Worm (Caenorhabditis elegans) whole organism, L1 larva: ENCODE results near the gene nhr-125.

Source experiments
- C34B4.2 ChIP-seq: sonication (generic microtip); optimal IDR thresholded peaks from 2 replicates; lab custom pipeline; 2017; ENCODE audit warnings: mild to moderate bottlenecking, missing genetic modification characterization, missing compliant biosample characterization
- F16B12.6 ChIP-seq: fragments of 150-350 bp; optimal IDR thresholded peaks from 2 replicates; lab custom pipeline; 2014; ENCODE audit warnings: missing biosample characterization, missing genetic modification characterization
- alr-1 ChIP-seq: fragments of 200-800 bp; sonication (Bioruptor generic); optimal IDR thresholded peaks from 2 replicates; lab custom pipeline; 2018; ENCODE audit warnings: borderline replicate concordance, mild to moderate bottlenecking, missing genetic modification characterization, missing compliant biosample characterization
- aly-2 ChIP-seq: fragments of 150-350 bp; optimal IDR thresholded peaks from 2 replicates; lab custom pipeline; 2014; ENCODE audit warnings: missing biosample characterization, missing genetic modification characterization
- ama-1 ChIP-seq: fragments of 150-350 bp; optimal IDR thresholded peaks from 2 replicates; lab custom pipeline; 2014
- ceh-8 ChIP-seq: fragments of 200-800 bp; sonication (Bioruptor generic); optimal IDR thresholded peaks from 2 replicates; lab custom pipeline; 2018; ENCODE audit warnings: mild to moderate bottlenecking, missing genetic modification characterization, moderate library complexity, missing compliant biosample characterization
- ceh-82 ChIP-seq, 3 experiments: fragments of 150-350 bp in 1 of 3; sonication (generic microtip) in 2 of 3; optimal IDR thresholded peaks; 2 replicates each; lab custom pipeline; 2014 to 2017; ENCODE audit warnings: missing biosample characterization in 3 of 3, missing genetic modification characterization in 3 of 3
- ceh-88 ChIP-seq: fragments of 200-800 bp; sonication (Bioruptor generic); IDR thresholded peaks from 2 replicates; pipeline ENCODE4 v1.3.6; 2022; ENCODE audit warnings: missing genetic modification characterization, missing compliant biosample characterization
- ceh-90 ChIP-seq: sonication (generic microtip); optimal IDR thresholded peaks from 2 replicates; lab custom pipeline; 2016; ENCODE audit warnings: missing genetic modification characterization, missing compliant biosample characterization
- dpl-1 ChIP-seq, 3 experiments: fragments of 150-350 bp in 2 of 3; sonication (generic microtip) in 1 of 3; optimal IDR thresholded peaks; 2 replicates each; lab custom pipeline; 2014 to 2017; ENCODE audit warnings: missing biosample characterization in 3 of 3, missing genetic modification characterization in 3 of 3, missing genetic modification reagents in 3 of 3
- dsc-1 ChIP-seq: sonication (generic microtip); optimal IDR thresholded peaks from 2 replicates; lab custom pipeline; 2016; ENCODE audit warnings: mild to moderate bottlenecking, missing genetic modification characterization, missing compliant biosample characterization
- efl-1 ChIP-seq, 4 experiments: fragments of 150-350 bp; optimal IDR thresholded peaks in 3 of 4; peaks in 1 of 4; 1 replicate in 1 of 4; 2 replicates in 3 of 4; lab custom pipeline; 2014; ENCODE audit warnings: missing biosample characterization in 2 of 4, missing genetic modification characterization in 2 of 4, missing genetic modification reagents in 2 of 4
- egl-27 ChIP-seq, 2 experiments: fragments of 150-350 bp in 1 of 2; sonication (generic microtip); optimal IDR thresholded peaks; 3 replicates each; lab custom pipeline; 2017 to 2018; ENCODE audit warnings: missing biosample characterization in 2 of 2, missing genetic modification characterization in 2 of 2, missing genetic modification reagents in 2 of 2
- elt-3 ChIP-seq, 6 experiments: fragments of 150-350 bp in 1 of 6; sonication (generic microtip); optimal IDR thresholded peaks; 2 replicates each; lab custom pipeline; 2017 to 2018; ENCODE audit warnings: missing biosample characterization in 6 of 6, missing genetic modification characterization in 6 of 6, inconsistent platforms in 1 of 6
- ets-5 ChIP-seq: fragments of 200-800 bp; sonication (Bioruptor generic); IDR thresholded peaks from 2 replicates; pipeline ENCODE4 v1.3.6; 2022; ENCODE audit warnings: missing genetic modification characterization, missing compliant biosample characterization
- fkh-10 ChIP-seq: sonication (generic microtip); optimal IDR thresholded peaks from 2 replicates; lab custom pipeline; 2017; ENCODE audit warnings: missing biosample characterization, missing genetic modification reagents, missing genetic modification characterization
- fkh-8 ChIP-seq: sonication (generic microtip); optimal IDR thresholded peaks from 2 replicates; lab custom pipeline; 2016; ENCODE audit warnings: mild to moderate bottlenecking, missing genetic modification characterization, missing compliant biosample characterization
- fos-1 ChIP-seq: fragments of 150-350 bp; optimal IDR thresholded peaks from 2 replicates; lab custom pipeline; 2014; ENCODE audit warnings: missing biosample characterization, missing genetic modification characterization
- grh-1 ChIP-seq: fragments of 200-800 bp; sonication (Bioruptor generic); IDR thresholded peaks from 2 replicates; pipeline ENCODE4 v1.3.6; 2022; ENCODE audit warnings: missing genetic modification reagents, missing genetic modification characterization, missing compliant biosample characterization
- hlh-17 ChIP-seq: fragments of 200-800 bp; sonication (Bioruptor generic); optimal IDR thresholded peaks from 2 replicates; lab custom pipeline; 2018; ENCODE audit warnings: missing genetic modification characterization, mild to moderate bottlenecking, missing compliant biosample characterization, moderate library complexity, borderline replicate concordance
- irx-1 ChIP-seq: sonication (generic microtip); optimal IDR thresholded peaks from 2 replicates; lab custom pipeline; 2016; ENCODE audit warnings: missing genetic modification characterization, missing compliant biosample characterization
- jun-1 ChIP-seq: fragments of 150-350 bp; optimal IDR thresholded peaks from 2 replicates; lab custom pipeline; 2014; ENCODE audit warnings: missing biosample characterization, missing genetic modification reagents, missing genetic modification characterization
- lin-13 ChIP-seq: fragments of 150-350 bp; optimal IDR thresholded peaks from 2 replicates; lab custom pipeline; 2014; ENCODE audit warnings: missing biosample characterization, missing genetic modification reagents, missing genetic modification characterization
- lin-14 ChIP-seq: fragments of 200-800 bp; sonication (Bioruptor generic); optimal IDR thresholded peaks from 2 replicates; lab custom pipeline; 2018; ENCODE audit warnings: mild to moderate bottlenecking, missing genetic modification characterization, moderate library complexity, missing compliant biosample characterization
- lin-39 ChIP-seq: fragments of 150-350 bp; optimal IDR thresholded peaks from 2 replicates; lab custom pipeline; 2014; ENCODE audit warnings: missing biosample characterization, missing genetic modification reagents, missing genetic modification characterization
- lir-3 ChIP-seq: sonication (generic microtip); optimal IDR thresholded peaks from 2 replicates; lab custom pipeline; 2016; ENCODE audit warnings: mild to moderate bottlenecking, missing genetic modification characterization, moderate library complexity, missing compliant biosample characterization; ENCODE audit not compliant: poor library complexity
- lsy-2 ChIP-seq, 2 experiments: fragments of 150-350 bp; optimal IDR thresholded peaks; 2 replicates each; lab custom pipeline; 2014; ENCODE audit warnings: missing biosample characterization in 2 of 2, missing genetic modification characterization in 2 of 2
- mab-9 ChIP-seq: fragments of 200-800 bp; sonication (Bioruptor generic); IDR thresholded peaks from 2 replicates; pipeline ENCODE4 v1.3.6; 2022; ENCODE audit warnings: missing genetic modification reagents, missing genetic modification characterization, missing compliant biosample characterization
- mdl-1 ChIP-seq, 2 experiments: fragments of 150-350 bp; optimal IDR thresholded peaks; 2 replicates each; lab custom pipeline; 2014 to 2017; ENCODE audit warnings: missing biosample characterization in 2 of 2, missing genetic modification characterization in 2 of 2, inconsistent platforms in 1 of 2
- nhr-20 ChIP-seq: sonication (generic microtip); optimal IDR thresholded peaks from 2 replicates; lab custom pipeline; 2016; ENCODE audit warnings: mild to moderate bottlenecking, missing genetic modification characterization, missing compliant biosample characterization
- nhr-47 ChIP-seq: sonication (generic microtip); optimal IDR thresholded peaks from 2 replicates; lab custom pipeline; 2016; ENCODE audit warnings: mild to moderate bottlenecking, missing genetic modification characterization, moderate library complexity, missing compliant biosample characterization
- nhr-71 ChIP-seq: sonication (generic microtip); optimal IDR thresholded peaks from 2 replicates; lab custom pipeline; 2016; ENCODE audit warnings: mild to moderate bottlenecking, missing genetic modification characterization, moderate library complexity, missing compliant biosample characterization
- nhr-76 ChIP-seq: sonication (generic microtip); optimal IDR thresholded peaks from 2 replicates; lab custom pipeline; 2017; ENCODE audit warnings: missing biosample characterization, missing genetic modification characterization
- nhr-77 ChIP-seq: fragments of 150-350 bp; optimal IDR thresholded peaks from 2 replicates; lab custom pipeline; 2014; ENCODE audit warnings: missing biosample characterization, missing genetic modification characterization
- nhr-84 ChIP-seq: sonication (generic microtip); optimal IDR thresholded peaks from 2 replicates; lab custom pipeline; 2017; ENCODE audit warnings: missing biosample characterization, missing genetic modification characterization
- nhr-85 ChIP-seq: sonication (generic microtip); peaks from one replicate; lab custom pipeline; 2016; ENCODE audit warnings: missing genetic modification characterization, inconsistent platforms, missing compliant biosample characterization
- pag-3 ChIP-seq: sonication (generic microtip); optimal IDR thresholded peaks from 2 replicates; lab custom pipeline; 2017; ENCODE audit warnings: missing genetic modification characterization, mild to moderate bottlenecking, missing compliant biosample characterization, antibody characterized with exemption, borderline replicate concordance; ENCODE audit not compliant: insufficient read depth
- pax-3 ChIP-seq: fragments of 200-800 bp; sonication (Bioruptor generic); optimal IDR thresholded peaks from 2 replicates; lab custom pipeline; 2018; ENCODE audit warnings: mild to moderate bottlenecking, missing genetic modification characterization, moderate library complexity, missing compliant biosample characterization
- rnt-1 ChIP-seq: sonication (generic microtip); optimal IDR thresholded peaks from 2 replicates; lab custom pipeline; 2016; ENCODE audit warnings: mild to moderate bottlenecking, missing genetic modification characterization, moderate library complexity, missing compliant biosample characterization
- skn-1 ChIP-seq: fragments of 150-350 bp; optimal IDR thresholded peaks from 2 replicates; lab custom pipeline; 2014; ENCODE audit warnings: missing biosample characterization, missing genetic modification characterization
- snpc-4 ChIP-seq: fragments of 150-350 bp; optimal IDR thresholded peaks from 2 replicates; lab custom pipeline; 2014; ENCODE audit warnings: missing biosample characterization, missing genetic modification characterization
- snu-23 ChIP-seq: sonication (generic microtip); optimal IDR thresholded peaks from 2 replicates; lab custom pipeline; 2016; ENCODE audit warnings: missing genetic modification characterization, missing compliant biosample characterization
- sox-4 ChIP-seq: sonication (generic microtip); optimal IDR thresholded peaks from 2 replicates; lab custom pipeline; 2016; ENCODE audit warnings: missing genetic modification characterization, missing compliant biosample characterization
- swsn-7 ChIP-seq: sonication (generic microtip); optimal IDR thresholded peaks from 2 replicates; lab custom pipeline; 2016; ENCODE audit warnings: missing genetic modification characterization, missing compliant biosample characterization
- tbx-2 ChIP-seq: sonication (generic microtip); optimal IDR thresholded peaks from 2 replicates; lab custom pipeline; 2016; ENCODE audit warnings: missing genetic modification characterization, missing compliant biosample characterization
- tlp-1 ChIP-seq: fragments of 150-350 bp; optimal IDR thresholded peaks from 2 replicates; lab custom pipeline; 2014; ENCODE audit warnings: missing biosample characterization, missing genetic modification characterization
- unc-130 ChIP-seq: fragments of 150-350 bp; optimal IDR thresholded peaks from 2 replicates; lab custom pipeline; 2017; ENCODE audit warnings: missing biosample characterization, missing genetic modification characterization, inconsistent platforms
- unc-30 ChIP-seq: sonication (generic microtip); optimal IDR thresholded peaks from 2 replicates; lab custom pipeline; 2017; ENCODE audit warnings: missing biosample characterization, missing genetic modification characterization
- unc-62 ChIP-seq: fragments of 150-350 bp; optimal IDR thresholded peaks from 2 replicates; lab custom pipeline; 2014; ENCODE audit warnings: missing biosample characterization, missing genetic modification reagents, missing genetic modification characterization
- unc-86 ChIP-seq: sonication (generic microtip); optimal IDR thresholded peaks from 2 replicates; lab custom pipeline; 2016; ENCODE audit warnings: missing genetic modification characterization, missing compliant biosample characterization
- unc-98 ChIP-seq: fragments of 200-800 bp; sonication (Bioruptor generic); IDR thresholded peaks from 2 replicates; pipeline ENCODE4 v1.3.6; 2022; ENCODE audit warnings: missing genetic modification characterization, missing compliant biosample characterization
- xbp-1 ChIP-seq: sonication (generic microtip); optimal IDR thresholded peaks from 2 replicates; lab custom pipeline; 2016; ENCODE audit warnings: missing genetic modification characterization, missing compliant biosample characterization

nhr-125 gene

DNA sequence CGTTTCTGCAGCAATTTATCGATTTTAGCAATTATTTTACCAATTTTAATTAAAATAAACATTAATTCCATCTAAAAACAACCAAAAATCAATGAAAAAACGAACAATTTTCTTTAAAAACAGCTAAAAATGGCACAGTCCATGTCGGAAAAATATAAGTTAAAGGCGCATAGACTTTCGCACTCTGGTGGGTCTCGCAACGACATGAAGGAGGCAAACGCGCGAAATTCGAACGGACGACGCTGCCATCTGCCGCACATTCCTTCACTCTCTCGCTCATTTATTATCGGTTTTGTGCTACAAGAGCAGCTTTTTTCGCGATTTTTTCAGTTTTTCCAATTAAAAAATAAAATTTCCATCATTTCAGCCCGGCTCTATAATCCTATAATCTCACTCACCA lies 21.5 kb upstream of the nhr-125 start, which contains the start of gene mcm-7:
mcm-7 (plus strand) TSS at position 368 of the 400 bp plus-strand sequence.
- TF ChIP-seq fkh-10 (GFP tag; lab: Kevin White, UChicago) (no peak), grh-1 (GFP tag; lab: Robert Waterston, UW) (peak; percentile 14; the same call in 1 of the 2 replicates), F16B12.6 (tag; lab: Kevin White, UChicago) (peak; percentile 37), ceh-8 (no peak), alr-1 (tag; lab: Kevin White, UChicago) (no peak), mab-9 (GFP tag; lab: Robert Waterston, UW) (no peak), lin-13 (GFP tag; lab: Kevin White, UChicago) (peak; percentile 16), jun-1 (tag; lab: Kevin White, UChicago) (peak; percentile 18), aly-2 (no peak), dpl-1 (GFP tag; optimal IDR thresholded peaks at IDR 0.05; lab: Kevin White, UChicago) (peak; percentile 91 to 96 (median 95)), xbp-1 (tag; lab: Kevin White, UChicago) (peak; percentile 46), ceh-90 (tag; lab: Kevin White, UChicago) (no peak), efl-1 (optimal IDR thresholded peaks at IDR 0.05; lab: Kevin White, UChicago) (peak; percentile 95 to 96), efl-1 (GFP tag; optimal IDR thresholded peaks at IDR 0.05 in 1 of 2; lab: Kevin White, UChicago) (peak; percentile 96 to 100), pax-3 (tag; lab: Kevin White, UChicago) (no peak), nhr-84 (tag; lab: Kevin White, UChicago) (no peak), unc-98 (GFP tag; lab: Robert Waterston, UW) (no peak), nhr-77 (tag; lab: Kevin White, UChicago) (peak; percentile 46), egl-27 (tag; optimal IDR thresholded peaks at IDR 0.05; lab: Kevin White, UChicago) (no peak), rnt-1 (tag; lab: Kevin White, UChicago) (peak; percentile 60), skn-1 (tag; lab: Kevin White, UChicago) (peak; percentile 52), unc-62 (GFP tag; lab: Kevin White, UChicago) (no peak), fkh-8 (tag; lab: Kevin White, UChicago) (peak; percentile 30), swsn-7 (tag; lab: Kevin White, UChicago) (peak; percentile 38), nhr-20 (tag; lab: Kevin White, UChicago) (peak; percentile 52), tbx-2 (tag; lab: Kevin White, UChicago) (peak; percentile 56), snu-23 (GFP tag; lab: Kevin White, UChicago) (peak; percentile 64), ama-1 (lab: Kevin White, UChicago) (no peak), hlh-17 (GFP tag; lab: Kevin White, UChicago) (no peak), snpc-4 (tag; lab: Kevin White, UChicago) (peak; percentile 17), sox-4 (tag; lab: Kevin White, UChicago) (no peak), fos-1 (no peak), lir-3 (tag; lab: Kevin White, UChicago) (no peak), nhr-76 (tag; lab: Kevin White, UChicago) (no peak), ceh-82 (tag; optimal IDR thresholded peaks at IDR 0.05; lab: Kevin White, UChicago) (peak in 2 of 3 experiments; percentile 15 to 75), tlp-1 (no peak), nhr-47 (tag; lab: Kevin White, UChicago) (peak; percentile 58), lsy-2 (tag; optimal IDR thresholded peaks at IDR 0.05; lab: Kevin White, UChicago) (peak; percentile 64 to 86), lin-14 (GFP tag; lab: Kevin White, UChicago) (peak; percentile 38), pag-3 (tag; lab: Kevin White, UChicago) (no peak), ets-5 (GFP tag; lab: Robert Waterston, UW) (no peak), ceh-88 (GFP tag; lab: Robert Waterston, UW) (no peak), dsc-1 (tag; lab: Kevin White, UChicago) (peak; percentile 12), unc-130 (tag; lab: Kevin White, UChicago) (peak; percentile 43), irx-1 (tag; lab: Kevin White, UChicago) (peak; percentile 12), elt-3 (tag; optimal IDR thresholded peaks at IDR 0.05; lab: Kevin White, UChicago) (peak in 2 of 6 experiments; percentile 11 to 58), C34B4.2 (no peak), nhr-71 (peak; percentile 68), unc-86 (tag; lab: Kevin White, UChicago) (peak; percentile 37), nhr-85 (tag; lab: Kevin White, UChicago) (peak; percentile 55), unc-30 (tag; lab: Kevin White, UChicago) (no peak), lin-39 (no peak), mdl-1 (tag; optimal IDR thresholded peaks at IDR 0.05; lab: Kevin White, UChicago) (peak in 1 of 2 experiments; percentile 53)
